ENCODE assay signal across 1 fruit fly cellular context in genomic region chr2L:5070797-5071579, dm6.
TF ChIP-seq lines count a peak whose summit lies in the region.

RpL37A (plus strand) TSS chr2L:5070957.

TF ChIP-seq in whole organism, embryonic, 481 proteins besides CTCF, POLR2A, EP300 and RAD21 (continued from another document and continues in another):
- TF ChIP-seq CG18011 (GFP tag; optimal IDR thresholded peaks at IDR 0.05; lab: Kevin White, UChicago) = peak; percentile 31
- TF ChIP-seq knrl (GFP tag; IDR thresholded peaks at IDR 0.05; lab: Robert Waterston, UW; ENCODE audit: partially characterized antibody) = peak; percentile 24; the same call in 1 of the 3 replicates
- peak; percentile 63 for TF ChIP-seq dmrt99B (tag; optimal IDR thresholded peaks at IDR 0.05; lab: Kevin White, UChicago)
- peak; percentile 92 for TF ChIP-seq Mes4 (GFP tag; optimal IDR thresholded peaks at IDR 0.05; lab: Kevin White, UChicago)
- TF ChIP-seq dpn (GFP tag; optimal IDR thresholded peaks at IDR 0.05; lab: Kevin White, UChicago) = peak; percentile 72 to 90
- peak; percentile 78 for TF ChIP-seq CG11504 (tag; optimal IDR thresholded peaks at IDR 0.05; lab: Kevin White, UChicago)
- TF ChIP-seq ems (GFP tag; optimal IDR thresholded peaks at IDR 0.05; lab: Kevin White, UChicago) = peak; percentile 85
- peak; percentile 76 for TF ChIP-seq maf-S (GFP tag; optimal IDR thresholded peaks at IDR 0.05; lab: Kevin White, UChicago)
- TF ChIP-seq CG43689 (GFP tag; IDR thresholded peaks at IDR 0.05; lab: Robert Waterston, UW) = peak; percentile 49
- TF ChIP-seq Pdp1 (GFP tag; optimal IDR thresholded peaks at IDR 0.05; lab: Kevin White, UChicago) = peak; percentile 60 to 85
- TF ChIP-seq Hmx (GFP tag; optimal IDR thresholded peaks at IDR 0.05; lab: Kevin White, UChicago) = peak; percentile 13
- peak; percentile 94 for TF ChIP-seq pzg (GFP tag; optimal IDR thresholded peaks at IDR 0.05; lab: Kevin White, UChicago)
- no peak for TF ChIP-seq Hr39 (optimal IDR thresholded peaks at IDR 0.05; lab: Kevin White, UChicago)
- peak; percentile 7 for TF ChIP-seq Dip3 (GFP tag; optimal IDR thresholded peaks at IDR 0.05; lab: Kevin White, UChicago)
- TF ChIP-seq Bdp1 (GFP tag; optimal IDR thresholded peaks at IDR 0.05; lab: Kevin White, UChicago) = peak; percentile 62
- peak; percentile 53 for TF ChIP-seq twi (tag; optimal IDR thresholded peaks at IDR 0.05; lab: Kevin White, UChicago)
- no peak for TF ChIP-seq Hey (tag; optimal IDR thresholded peaks at IDR 0.05; lab: Kevin White, UChicago)
- no peak; the same call in 1 of the 2 replicates for TF ChIP-seq CG13287 (GFP tag; IDR thresholded peaks at IDR 0.05; lab: Robert Waterston, UW; ENCODE audit: partially characterized antibody)
- no peak for TF ChIP-seq CG3065 (GFP tag; optimal IDR thresholded peaks at IDR 0.05; lab: Kevin White, UChicago)
- peak; percentile 33 for TF ChIP-seq Sin3A (optimal IDR thresholded peaks at IDR 0.05; lab: Kevin White, UChicago)
- peak; percentile 39 for TF ChIP-seq lbe (GFP tag; optimal IDR thresholded peaks at IDR 0.05; lab: Kevin White, UChicago)
- peak; percentile 57; the same call in 1 of the 2 replicates for TF ChIP-seq CG14441 (GFP tag; IDR thresholded peaks at IDR 0.05; lab: Robert Waterston, UW)
- no peak for TF ChIP-seq CG15479 (GFP tag; optimal IDR thresholded peaks at IDR 0.05; lab: Kevin White, UChicago)
- peak; percentile 89 for TF ChIP-seq HHEX (GFP tag; optimal IDR thresholded peaks at IDR 0.05; lab: Kevin White, UChicago)
- no peak for TF ChIP-seq Poxn (GFP tag; IDR thresholded peaks at IDR 0.05; lab: Robert Waterston, UW)
- peak; percentile 81; the same call in 2 of the 3 replicates for TF ChIP-seq so (GFP tag; IDR thresholded peaks at IDR 0.05; lab: Robert Waterston, UW)
- peak; percentile 86 for TF ChIP-seq B-H2 (GFP tag; optimal IDR thresholded peaks at IDR 0.05; lab: Kevin White, UChicago)
- TF ChIP-seq ind (GFP tag; optimal IDR thresholded peaks at IDR 0.05; lab: Kevin White, UChicago) = peak; percentile 41
- peak; percentile 79 for TF ChIP-seq slou (GFP tag; optimal IDR thresholded peaks at IDR 0.05; lab: Kevin White, UChicago)
- no peak for TF ChIP-seq Sox102F (GFP tag; optimal IDR thresholded peaks at IDR 0.05; lab: Kevin White, UChicago)
- TF ChIP-seq CG2678 (tag; optimal IDR thresholded peaks at IDR 0.05; lab: Kevin White, UChicago) = peak; percentile 74
- TF ChIP-seq dimm (GFP tag; IDR thresholded peaks at IDR 0.05; lab: Robert Waterston, UW) = no peak
- TF ChIP-seq CG3726 (GFP tag; IDR thresholded peaks at IDR 0.05; lab: Robert Waterston, UW) = 0 out of 3 replicates have a peak, but pooled peaks have one; percentile 14
- peak; percentile 99 for TF ChIP-seq Ets97D (GFP tag; optimal IDR thresholded peaks at IDR 0.05; lab: Kevin White, UChicago)
- TF ChIP-seq chn (GFP tag; optimal IDR thresholded peaks at IDR 0.05; lab: Kevin White, UChicago) = peak; percentile 38
- peak; percentile 96 for TF ChIP-seq ci (GFP tag; IDR thresholded peaks at IDR 0.05; lab: Robert Waterston, UW)
- TF ChIP-seq CG11093 (GFP tag; IDR thresholded peaks at IDR 0.05; lab: Robert Waterston, UW) = no peak
- peak; percentile 73 for TF ChIP-seq sens-2 (GFP tag; IDR thresholded peaks at IDR 0.05; lab: Robert Waterston, UW)
- peak; percentile 83 for TF ChIP-seq phol (tag; optimal IDR thresholded peaks at IDR 0.05; lab: Kevin White, UChicago)
- no peak for TF ChIP-seq dan (GFP tag; IDR thresholded peaks at IDR 0.05; lab: Robert Waterston, UW)
- TF ChIP-seq ab (GFP tag; optimal IDR thresholded peaks at IDR 0.05; lab: Kevin White, UChicago) = no peak
- no peak for TF ChIP-seq CG31388 (GFP tag; optimal IDR thresholded peaks at IDR 0.05; lab: Kevin White, UChicago)
- peak; percentile 86 for TF ChIP-seq emc (GFP tag; optimal IDR thresholded peaks at IDR 0.05; lab: Kevin White, UChicago)
- peak; percentile 66 for TF ChIP-seq btn (GFP tag; optimal IDR thresholded peaks at IDR 0.05; lab: Kevin White, UChicago)
- peak; percentile 76 for TF ChIP-seq CG1603 (tag; optimal IDR thresholded peaks at IDR 0.05; lab: Kevin White, UChicago)
- peak; percentile 59; the same call in 1 of the 3 replicates for TF ChIP-seq C15 (GFP tag; IDR thresholded peaks at IDR 0.05; lab: Robert Waterston, UW)
- TF ChIP-seq Ptx1 (GFP tag; IDR thresholded peaks at IDR 0.05; lab: Robert Waterston, UW) = no peak; the same call in 1 of the 2 replicates
- no peak for TF ChIP-seq Drgx (GFP tag; IDR thresholded peaks at IDR 0.05; lab: Robert Waterston, UW)
- TF ChIP-seq ato (GFP tag; IDR thresholded peaks at IDR 0.05; lab: Robert Waterston, UW; ENCODE audit: partially characterized antibody) = no peak
- peak; percentile 76 for TF ChIP-seq CG15011 (GFP tag; optimal IDR thresholded peaks at IDR 0.05; lab: Kevin White, UChicago)
- peak; percentile 48 for TF ChIP-seq CG12942 (GFP tag; optimal IDR thresholded peaks at IDR 0.05; lab: Kevin White, UChicago)
- peak; percentile 90 for TF ChIP-seq bcd (GFP tag; optimal IDR thresholded peaks at IDR 0.05; lab: Kevin White, UChicago)
- TF ChIP-seq ap (GFP tag; IDR thresholded peaks at IDR 0.05; lab: Robert Waterston, UW) = peak; percentile 34
- TF ChIP-seq CG5953 (GFP tag; IDR thresholded peaks at IDR 0.05; lab: Robert Waterston, UW) = peak; percentile 69
- TF ChIP-seq Max (GFP tag; optimal IDR thresholded peaks at IDR 0.05; lab: Kevin White, UChicago) = peak; percentile 86
- peak; percentile 56; the same call in 2 of the 3 replicates for TF ChIP-seq H15 (GFP tag; IDR thresholded peaks at IDR 0.05; lab: Robert Waterston, UW)
- peak; percentile 78 for TF ChIP-seq stc (GFP tag; IDR thresholded peaks at IDR 0.05; lab: Robert Waterston, UW)
- TF ChIP-seq CG7839 (tag; optimal IDR thresholded peaks at IDR 0.05; lab: Kevin White, UChicago) = peak; percentile 72
- peak; percentile 99 for TF ChIP-seq gfzf (GFP tag; optimal IDR thresholded peaks at IDR 0.05; lab: Kevin White, UChicago)
- TF ChIP-seq ase (GFP tag; IDR thresholded peaks at IDR 0.05; lab: Robert Waterston, UW) = peak; percentile 57; the same call in 1 of the 3 replicates
- TF ChIP-seq CG11723 (GFP tag; optimal IDR thresholded peaks at IDR 0.05; lab: Kevin White, UChicago) = peak; percentile 80
- peak; percentile 53 for TF ChIP-seq CG10565 (GFP tag; optimal IDR thresholded peaks at IDR 0.05; lab: Kevin White, UChicago)
- TF ChIP-seq Side (GFP tag; optimal IDR thresholded peaks at IDR 0.05; lab: Kevin White, UChicago) = peak; percentile 87
- TF ChIP-seq ken (GFP tag; IDR thresholded peaks at IDR 0.05; lab: Robert Waterston, UW) = peak; percentile 82
- peak; percentile 77 for TF ChIP-seq CG17328 (GFP tag; IDR thresholded peaks at IDR 0.05; lab: Robert Waterston, UW)
- TF ChIP-seq ftz-f1 (GFP tag; optimal IDR thresholded peaks at IDR 0.05; lab: Kevin White, UChicago) = peak; percentile 30
- peak; percentile 87 for TF ChIP-seq Rfx (GFP tag; IDR thresholded peaks at IDR 0.05; lab: Robert Waterston, UW)
- peak; percentile 70 for TF ChIP-seq CG1792 (GFP tag; optimal IDR thresholded peaks at IDR 0.05; lab: Kevin White, UChicago)
- TF ChIP-seq CG12659 (GFP tag; optimal IDR thresholded peaks at IDR 0.05; lab: Kevin White, UChicago) = peak; percentile 92
- TF ChIP-seq CG14667 (GFP tag; IDR thresholded peaks at IDR 0.05; lab: Robert Waterston, UW) = no peak
- peak; percentile 73 for TF ChIP-seq CG5245 (GFP tag; optimal IDR thresholded peaks at IDR 0.05; lab: Kevin White, UChicago)
- peak; percentile 37; the same call in 1 of the 2 replicates for TF ChIP-seq Scr (GFP tag; IDR thresholded peaks at IDR 0.05; lab: Robert Waterston, UW; ENCODE audit: partially characterized antibody)
- TF ChIP-seq luna (GFP tag; optimal IDR thresholded peaks at IDR 0.05; lab: Kevin White, UChicago) = peak; percentile 85
- TF ChIP-seq grau (tag; optimal IDR thresholded peaks at IDR 0.05; lab: Kevin White, UChicago) = peak; percentile 73
- TF ChIP-seq NC2α (GFP tag; optimal IDR thresholded peaks at IDR 0.05; lab: Kevin White, UChicago) = peak; percentile 73
- peak in 1 of 2 experiments; percentile 77 for TF ChIP-seq Eip74EF (GFP tag; optimal IDR thresholded peaks at IDR 0.05; lab: Kevin White, UChicago)
- TF ChIP-seq tx (GFP tag; optimal IDR thresholded peaks at IDR 0.05; lab: Kevin White, UChicago) = peak; percentile 63
- peak; percentile 76 for TF ChIP-seq CG4424 (GFP tag; optimal IDR thresholded peaks at IDR 0.05; lab: Kevin White, UChicago)
- TF ChIP-seq CG12219 (GFP tag; optimal IDR thresholded peaks at IDR 0.05; lab: Kevin White, UChicago) = peak; percentile 77
- TF ChIP-seq CG31365 (tag; optimal IDR thresholded peaks at IDR 0.05; lab: Kevin White, UChicago) = peak; percentile 79
- no peak; the same call in 1 of the 2 replicates for TF ChIP-seq CG32772 (GFP tag; IDR thresholded peaks at IDR 0.05; lab: Robert Waterston, UW)
- peak; percentile 52 for TF ChIP-seq az2 (GFP tag; optimal IDR thresholded peaks at IDR 0.05; lab: Kevin White, UChicago)
- TF ChIP-seq cas (GFP tag; IDR thresholded peaks at IDR 0.05; lab: Robert Waterston, UW) = peak; percentile 57; the same call in 1 of the 2 replicates
- peak; percentile 62 for TF ChIP-seq fu2 (GFP tag; optimal IDR thresholded peaks at IDR 0.05; lab: Kevin White, UChicago)
- TF ChIP-seq aop (GFP tag; IDR thresholded peaks at IDR 0.05; lab: Robert Waterston, UW) = no peak
- peak; percentile 76 for TF ChIP-seq kah (GFP tag; optimal IDR thresholded peaks at IDR 0.05; lab: Kevin White, UChicago)
- no peak for TF ChIP-seq Blimp-1 (GFP tag; optimal IDR thresholded peaks at IDR 0.05; lab: Kevin White, UChicago)
- TF ChIP-seq pan (optimal IDR thresholded peaks at IDR 0.05; lab: Kevin White, UChicago) = no peak
- peak in 1 of 2 experiments; percentile 68 for TF ChIP-seq pan (GFP tag; optimal IDR thresholded peaks at IDR 0.05 in 1 of 2, IDR thresholded peaks at IDR 0.05 in 1 of 2)
- peak; percentile 1 for TF ChIP-seq CG10462 (GFP tag; optimal IDR thresholded peaks at IDR 0.05; lab: Kevin White, UChicago)
- peak; percentile 83 for TF ChIP-seq pho (GFP tag; optimal IDR thresholded peaks at IDR 0.05; lab: Kevin White, UChicago)
- TF ChIP-seq HmgZ (tag; optimal IDR thresholded peaks at IDR 0.05; lab: Kevin White, UChicago) = peak; percentile 90
- no peak for TF ChIP-seq CG16779 (GFP tag; IDR thresholded peaks at IDR 0.05; lab: Robert Waterston, UW)
- TF ChIP-seq Six4 (GFP tag; optimal IDR thresholded peaks at IDR 0.05; lab: Kevin White, UChicago) = peak; percentile 61
- 0 out of 3 replicates have a peak, but pooled peaks have one; percentile 20 for TF ChIP-seq CG34224 (GFP tag; IDR thresholded peaks at IDR 0.05; lab: Robert Waterston, UW; ENCODE audit: partially characterized antibody)
- TF ChIP-seq dm (GFP tag; optimal IDR thresholded peaks at IDR 0.05; lab: Kevin White, UChicago) = peak; percentile 94
- no peak for TF ChIP-seq Lim3 (GFP tag; IDR thresholded peaks at IDR 0.05; lab: Robert Waterston, UW)
- TF ChIP-seq Myb (GFP tag; optimal IDR thresholded peaks at IDR 0.05; lab: Kevin White, UChicago) = peak; percentile 81
- TF ChIP-seq D (optimal IDR thresholded peaks at IDR 0.05; lab: Kevin White, UChicago) = no peak
- peak; percentile 78 for TF ChIP-seq D (GFP tag; optimal IDR thresholded peaks at IDR 0.05; lab: Kevin White, UChicago)
- TF ChIP-seq caup (GFP tag; optimal IDR thresholded peaks at IDR 0.05; lab: Kevin White, UChicago; ENCODE audit: severe bottlenecking) = peak; percentile 95
- peak; percentile 56 for TF ChIP-seq gcm (GFP tag; optimal IDR thresholded peaks at IDR 0.05; lab: Kevin White, UChicago)
- TF ChIP-seq CG32532 (GFP tag; IDR thresholded peaks at IDR 0.05; lab: Robert Waterston, UW) = peak; percentile 84
- TF ChIP-seq chm (GFP tag; IDR thresholded peaks at IDR 0.05; lab: Robert Waterston, UW) = peak; percentile 84
- peak; percentile 76 for TF ChIP-seq CG10654 (GFP tag; optimal IDR thresholded peaks at IDR 0.05; lab: Kevin White, UChicago)
- peak; percentile 45 for TF ChIP-seq CG6654 (GFP tag; optimal IDR thresholded peaks at IDR 0.05; lab: Kevin White, UChicago)
- peak; percentile 57 for TF ChIP-seq CG15269 (tag; optimal IDR thresholded peaks at IDR 0.05; lab: Kevin White, UChicago)
- TF ChIP-seq CoRest (tag; optimal IDR thresholded peaks at IDR 0.05; lab: Kevin White, UChicago) = peak; percentile 68
- TF ChIP-seq CG31224 (GFP tag; IDR thresholded peaks at IDR 0.05; lab: Robert Waterston, UW) = peak; percentile 51
- TF ChIP-seq HLH54F (GFP tag; optimal IDR thresholded peaks at IDR 0.05; lab: Kevin White, UChicago) = peak; percentile 61
- peak; percentile 71 for TF ChIP-seq CG12744 (GFP tag; optimal IDR thresholded peaks at IDR 0.05; lab: Kevin White, UChicago)
- peak; percentile 49 for TF ChIP-seq trh (GFP tag; optimal IDR thresholded peaks at IDR 0.05; lab: Kevin White, UChicago)
- TF ChIP-seq exex (tag; optimal IDR thresholded peaks at IDR 0.05; lab: Kevin White, UChicago) = peak; percentile 54
- no peak for TF ChIP-seq CG16815 (GFP tag; optimal IDR thresholded peaks at IDR 0.05; lab: Kevin White, UChicago)
- TF ChIP-seq CG15696 (tag; optimal IDR thresholded peaks at IDR 0.05; lab: Kevin White, UChicago) = peak; percentile 28
- peak; percentile 93 for TF ChIP-seq CG7271 (tag; optimal IDR thresholded peaks at IDR 0.05; lab: Kevin White, UChicago)
- TF ChIP-seq zf30C (GFP tag; optimal IDR thresholded peaks at IDR 0.05; lab: Kevin White, UChicago) = peak; percentile 28
- peak; percentile 57 for TF ChIP-seq PHDP (tag; optimal IDR thresholded peaks at IDR 0.05; lab: Kevin White, UChicago)
- peak; percentile 84 for TF ChIP-seq odd (GFP tag; optimal IDR thresholded peaks at IDR 0.05; lab: Kevin White, UChicago)
- peak; percentile 68 for TF ChIP-seq CG11695 (GFP tag; IDR thresholded peaks at IDR 0.05; lab: Robert Waterston, UW)
- TF ChIP-seq lola (GFP tag; optimal IDR thresholded peaks at IDR 0.05; lab: Kevin White, UChicago) = peak in 1 of 3 experiments; percentile 18
- TF ChIP-seq bbx (GFP tag; IDR thresholded peaks at IDR 0.05; lab: Robert Waterston, UW; ENCODE audit: partially characterized antibody) = peak; percentile 61; the same call in 1 of the 2 replicates
- TF ChIP-seq Dbx (GFP tag; IDR thresholded peaks at IDR 0.05; lab: Robert Waterston, UW) = peak; percentile 86
- TF ChIP-seq Sox100B (GFP tag; optimal IDR thresholded peaks at IDR 0.05; lab: Kevin White, UChicago) = peak; percentile 80
- TF ChIP-seq bowl (GFP tag; IDR thresholded peaks at IDR 0.05; lab: Robert Waterston, UW) = no peak
- peak; percentile 85 for TF ChIP-seq Hsf (GFP tag; optimal IDR thresholded peaks at IDR 0.05; lab: Kevin White, UChicago)
- no peak for TF ChIP-seq Tbp (GFP tag; optimal IDR thresholded peaks at IDR 0.05; lab: Kevin White, UChicago)
- peak; percentile 49 for TF ChIP-seq Oli (tag; optimal IDR thresholded peaks at IDR 0.05; lab: Kevin White, UChicago)
- TF ChIP-seq Gsc (GFP tag; IDR thresholded peaks at IDR 0.05; lab: Robert Waterston, UW) = no peak
